Fruit fly (Drosophila melanogaster) whole organism, embryonic: Measurements from ENCODE around the gene RpL10Ab.

Source experiments
- Ada2b ChIP-seq: fragments of 200-800 bp; sonication (Bioruptor generic); IDR thresholded peaks from 2 replicates; pipeline ENCODE4 v1.3.6; 2022; ENCODE audit warnings: missing biosample characterization, missing genetic modification characterization
- Atf-2 ChIP-seq: fragments of 200-800 bp; sonication (Bioruptor generic); optimal IDR thresholded peaks from 2 replicates; lab custom pipeline; 2016; ENCODE audit warnings: missing biosample characterization, missing genetic modification characterization
- B-H1 ChIP-seq: fragments of 200-800 bp; sonication (Bioruptor generic); IDR thresholded peaks from 3 replicates; pipeline ENCODE4 v1.3.6; 2022; ENCODE audit warnings: missing biosample characterization, missing genetic modification characterization
- C15 ChIP-seq: fragments of 200-800 bp; sonication (Bioruptor generic); IDR thresholded peaks from 3 replicates; pipeline ENCODE4 v1.3.6; 2022; ENCODE audit warnings: missing biosample characterization, missing genetic modification characterization
- CG11247 ChIP-seq: fragments of 200-800 bp; sonication (Bioruptor generic); IDR thresholded peaks from 2 replicates; pipeline ENCODE4 v1.3.6; 2022; ENCODE audit warnings: missing biosample characterization, missing genetic modification characterization
- CG11695 ChIP-seq: fragments of 200-800 bp; sonication (Bioruptor generic); IDR thresholded peaks from 3 replicates; pipeline ENCODE4 v1.3.6; 2022; ENCODE audit warnings: missing biosample characterization, missing genetic modification characterization
- CG12659 ChIP-seq: fragments of 200-800 bp; sonication (Bioruptor generic); optimal IDR thresholded peaks from 3 replicates; lab custom pipeline; 2017; ENCODE audit warnings: mild to moderate bottlenecking, missing biosample characterization, missing genetic modification reagents, missing genetic modification characterization
- CG13775 ChIP-seq: fragments of 200-800 bp; sonication (Bioruptor generic); optimal IDR thresholded peaks from 3 replicates; lab custom pipeline; 2017; ENCODE audit warnings: missing biosample characterization, mild to moderate bottlenecking, missing genetic modification characterization
- CG15011 ChIP-seq: fragments of 200-800 bp; sonication (Bioruptor generic); optimal IDR thresholded peaks from 3 replicates; lab custom pipeline; 2018; ENCODE audit warnings: missing biosample characterization, mild to moderate bottlenecking, missing genetic modification characterization
- CG18476 ChIP-seq: fragments of 200-800 bp; sonication (Bioruptor generic); optimal IDR thresholded peaks from 2 replicates; lab custom pipeline; 2016; ENCODE audit warnings: missing biosample characterization, mild to moderate bottlenecking, missing genetic modification characterization
- CG18619 ChIP-seq: fragments of 200-800 bp; sonication (Bioruptor generic); optimal IDR thresholded peaks from 3 replicates; lab custom pipeline; 2017; ENCODE audit warnings: missing biosample characterization, mild to moderate bottlenecking, missing genetic modification characterization
- CG3281 ChIP-seq: fragments of 200-800 bp; sonication (Bioruptor generic); optimal IDR thresholded peaks from 3 replicates; lab custom pipeline; 2017; ENCODE audit warnings: missing biosample characterization, mild to moderate bottlenecking, missing genetic modification characterization
- CG4328 ChIP-seq: fragments of 200-800 bp; sonication (Bioruptor generic); optimal IDR thresholded peaks from 3 replicates; lab custom pipeline; 2017; ENCODE audit warnings: missing biosample characterization, missing genetic modification reagents, missing genetic modification characterization
- CG4820 ChIP-seq: fragments of 200-800 bp; sonication (Bioruptor generic); optimal IDR thresholded peaks from 3 replicates; lab custom pipeline; 2016; ENCODE audit warnings: missing biosample characterization, missing genetic modification characterization
- CG5245 ChIP-seq: fragments of 200-800 bp; sonication (Bioruptor generic); optimal IDR thresholded peaks from 3 replicates; lab custom pipeline; 2016; ENCODE audit warnings: missing biosample characterization, missing genetic modification characterization
- CG6689 ChIP-seq: fragments of 200-800 bp; sonication (Bioruptor generic); IDR thresholded peaks from 2 replicates; pipeline ENCODE4 v1.3.6; 2022; ENCODE audit warnings: missing biosample characterization, missing genetic modification characterization
- CG9727 ChIP-seq: fragments of 200-800 bp; sonication (Bioruptor generic); optimal IDR thresholded peaks from 3 replicates; lab custom pipeline; 2017; ENCODE audit warnings: missing biosample characterization, mild to moderate bottlenecking, missing genetic modification characterization
- CG9817 ChIP-seq: fragments of 200-800 bp; sonication (Bioruptor generic); optimal IDR thresholded peaks from 2 replicates; lab custom pipeline; 2018; ENCODE audit warnings: missing biosample characterization, mild to moderate bottlenecking, missing genetic modification characterization, moderate library complexity
- CoRest ChIP-seq: fragments of 200-800 bp; sonication (Bioruptor generic); optimal IDR thresholded peaks from 3 replicates; lab custom pipeline; 2018; ENCODE audit warnings: missing biosample characterization, mild to moderate bottlenecking, missing genetic modification characterization, moderate library complexity
- Dip3 ChIP-seq: fragments of 200-800 bp; sonication (Bioruptor generic); optimal IDR thresholded peaks from 3 replicates; lab custom pipeline; 2016; ENCODE audit warnings: missing biosample characterization, missing genetic modification characterization
- ERR ChIP-seq: fragments of 200-800 bp; sonication (Bioruptor generic); optimal IDR thresholded peaks from 2 replicates; lab custom pipeline; 2016; ENCODE audit warnings: missing biosample characterization, missing genetic modification characterization
- GATAe ChIP-seq: fragments of 200-800 bp; sonication (Bioruptor generic); conservative IDR thresholded peaks from 2 replicates; pipeline ENCODE4 v1.3.6; 2022; ENCODE audit warnings: missing biosample characterization, missing genetic modification characterization
- H2.0 ChIP-seq: fragments of 200-800 bp; sonication (Bioruptor generic); IDR thresholded peaks from 2 replicates; pipeline ENCODE4 v1.3.6; 2022; ENCODE audit warnings: missing biosample characterization, missing genetic modification characterization
- HLH3B ChIP-seq: fragments of 200-800 bp; sonication (Bioruptor generic); IDR thresholded peaks from 2 replicates; pipeline ENCODE4 v1.3.6; 2022; ENCODE audit warnings: missing biosample characterization, missing genetic modification characterization
- HLH4C ChIP-seq: fragments of 200-800 bp; sonication (Bioruptor generic); IDR thresholded peaks from 3 replicates; pipeline ENCODE4 v1.3.6; 2022; ENCODE audit warnings: missing biosample characterization, missing genetic modification characterization; ENCODE audit not compliant: partially characterized antibody
- HLH54F ChIP-seq: fragments of 200-800 bp; sonication (Bioruptor generic); optimal IDR thresholded peaks from 3 replicates; lab custom pipeline; 2016; ENCODE audit warnings: missing biosample characterization, missing genetic modification characterization
- HmgZ ChIP-seq: fragments of 200-800 bp; sonication (Bioruptor generic); optimal IDR thresholded peaks from 2 replicates; lab custom pipeline; 2018; ENCODE audit warnings: missing biosample characterization, mild to moderate bottlenecking, missing genetic modification characterization
- Med ChIP-seq: fragments of 200-800 bp; sonication (Bioruptor generic); peaks from one replicate; lab custom pipeline; 2016; ENCODE audit warnings: missing biosample characterization, missing genetic modification characterization, mild to moderate bottlenecking, inconsistent platforms, moderate library complexity
- Rfx ChIP-seq: fragments of 200-800 bp; sonication (Bioruptor generic); IDR thresholded peaks from 2 replicates; pipeline ENCODE4 v1.3.6; 2022; ENCODE audit warnings: missing biosample characterization, missing genetic modification characterization
- Sry-δ ChIP-seq: fragments of 200-800 bp; sonication (Bioruptor generic); optimal IDR thresholded peaks from 2 replicates; lab custom pipeline; 2016; ENCODE audit warnings: missing biosample characterization, missing genetic modification characterization
- Vsx1 ChIP-seq: fragments of 200-800 bp; sonication (Bioruptor generic); optimal IDR thresholded peaks from 2 replicates; lab custom pipeline; 2017; ENCODE audit warnings: missing biosample characterization, mild to moderate bottlenecking, missing genetic modification characterization, missing genetic modification reagents
- bbx ChIP-seq: fragments of 200-800 bp; sonication (Bioruptor generic); IDR thresholded peaks from 2 replicates; pipeline ENCODE4 v1.3.6; 2022; ENCODE audit warnings: missing biosample characterization, missing genetic modification characterization; ENCODE audit not compliant: partially characterized antibody
- dpn ChIP-seq, 2 experiments: fragments of 200-800 bp; sonication (Bioruptor generic); optimal IDR thresholded peaks; 3 replicates each; lab custom pipeline; 2016; ENCODE audit warnings: missing biosample characterization in 2 of 2, missing genetic modification characterization in 2 of 2
- fd96Cb ChIP-seq: fragments of 200-800 bp; sonication (Bioruptor generic); optimal IDR thresholded peaks from 2 replicates; lab custom pipeline; 2018; ENCODE audit warnings: missing biosample characterization, mild to moderate bottlenecking, missing genetic modification characterization, moderate library complexity
- grau ChIP-seq: fragments of 200-800 bp; optimal IDR thresholded peaks from 3 replicates; lab custom pipeline; 2019; ENCODE audit warnings: missing biosample characterization, mild to moderate bottlenecking, missing genetic modification characterization, moderate library complexity
- hkb ChIP-seq, 2 experiments: fragments of 200-800 bp in 1 of 2; fragments of >200 bp in 1 of 2; sonication (Bioruptor generic) in 1 of 2; IDR thresholded peaks in 1 of 2; optimal IDR thresholded peaks in 1 of 2; 2 replicates each; pipeline versions ENCODE4 v1.3.6 to Lab custom; 2017 to 2022; ENCODE audit warnings: missing biosample characterization in 1 of 2, missing genetic modification characterization in 1 of 2
- nmo ChIP-seq: fragments of 200-800 bp; sonication (Bioruptor generic); optimal IDR thresholded peaks from 2 replicates; lab custom pipeline; 2018; ENCODE audit warnings: missing biosample characterization, mild to moderate bottlenecking, missing genetic modification characterization, moderate library complexity
- phol ChIP-seq: fragments of 200-800 bp; sonication (Bioruptor generic); optimal IDR thresholded peaks from 3 replicates; lab custom pipeline; 2018; ENCODE audit warnings: missing biosample characterization, mild to moderate bottlenecking, missing genetic modification characterization, moderate library complexity
- prd ChIP-seq, 3 experiments: fragments of >200 bp in 2 of 3; fragments of 200-800 bp in 1 of 3; sonication (Bioruptor generic) in 1 of 3; optimal IDR thresholded peaks in 2 of 3; IDR thresholded peaks in 1 of 3; 2 replicates in 2 of 3; 3 replicates in 1 of 3; pipeline versions ENCODE4 v1.3.6 to Lab custom; 2017 to 2022; ENCODE audit warnings: missing biosample characterization in 1 of 3, missing genetic modification characterization in 1 of 3
- tgo ChIP-seq: fragments of 200-800 bp; sonication (Bioruptor generic); IDR thresholded peaks from 3 replicates; pipeline ENCODE4 v1.3.6; 2022; ENCODE audit warnings: missing biosample characterization, missing genetic modification characterization
- wek ChIP-seq: fragments of 200-800 bp; sonication (Bioruptor generic); optimal IDR thresholded peaks from 3 replicates; lab custom pipeline; 2018; ENCODE audit warnings: missing biosample characterization, mild to moderate bottlenecking, missing genetic modification characterization, moderate library complexity

RpL10Ab gene

DNA sequence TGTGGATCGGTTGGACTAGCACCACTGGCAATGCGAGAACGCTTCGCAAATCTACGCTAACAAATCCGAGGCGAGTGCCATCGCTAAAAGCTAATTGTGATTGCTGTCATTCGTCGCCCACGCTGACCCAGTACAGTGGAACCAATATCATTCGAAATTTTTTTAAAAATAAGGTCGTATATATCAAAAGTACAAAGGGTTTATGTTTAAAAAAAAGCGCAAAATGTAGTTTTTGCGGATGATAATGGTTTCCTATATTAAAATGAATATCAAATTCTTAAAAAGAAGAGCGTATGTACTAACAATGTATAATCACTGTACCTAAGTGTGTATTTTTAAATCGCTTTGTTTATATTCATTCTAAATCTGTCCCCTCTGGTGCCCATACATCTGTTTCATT, 37.4 kb upstream of the RpL10Ab start (continued):
- peak; percentile 4 for TF ChIP-seq CG15011 (GFP tag; lab: Kevin White, UChicago)
- peak; percentile 32 for TF ChIP-seq CG3281 (GFP tag; lab: Kevin White, UChicago)
- TF ChIP-seq Atf-2 (GFP tag; lab: Kevin White, UChicago), result no peak
- peak; percentile 31; the same call in 2 of the 3 replicates for TF ChIP-seq B-H1
- peak; percentile 57 for TF ChIP-seq HLH3B
- peak; percentile 33 for TF ChIP-seq phol (tag; lab: Kevin White, UChicago)
- TF ChIP-seq ERR (GFP tag; lab: Kevin White, UChicago), result no peak
- peak; percentile 14 for TF ChIP-seq Sry-δ (GFP tag; lab: Kevin White, UChicago)
- TF ChIP-seq grau (tag; lab: Kevin White, UChicago), result peak; percentile 82
- TF ChIP-seq H2.0 (GFP tag; lab: Robert Waterston, UW), result peak; percentile 20; the same call in 1 of the 2 replicates
- peak; percentile 60 for TF ChIP-seq CG6689 (GFP tag; lab: Robert Waterston, UW)
- TF ChIP-seq Rfx (GFP tag; lab: Robert Waterston, UW), result peak; percentile 79
- TF ChIP-seq CG12659 (GFP tag; lab: Kevin White, UChicago), result peak; percentile 45
- TF ChIP-seq hkb (optimal IDR thresholded peaks at IDR 0.05; lab: Kevin White, UChicago), result no peak
- peak; percentile 71 for TF ChIP-seq hkb (GFP tag; IDR thresholded peaks at IDR 0.05; lab: Robert Waterston, UW)
- peak; percentile 3 for TF ChIP-seq CG9727 (GFP tag; lab: Kevin White, UChicago)
- TF ChIP-seq CG5245, result peak; percentile 8
- TF ChIP-seq CG11247, result 0 out of 2 replicates have a peak, but pooled peaks have one; percentile 46
- TF ChIP-seq C15 (GFP tag; lab: Robert Waterston, UW), result no peak
- TF ChIP-seq CG11695 (GFP tag; lab: Robert Waterston, UW), result peak; percentile 40; the same call in 1 of the 3 replicates
- peak; percentile 5 for TF ChIP-seq CG4820 (GFP tag; lab: Kevin White, UChicago)
- peak; percentile 59 for TF ChIP-seq CoRest (tag; lab: Kevin White, UChicago)
- TF ChIP-seq bbx, result no peak
- peak; percentile 18 for TF ChIP-seq Dip3 (GFP tag; lab: Kevin White, UChicago)
- TF ChIP-seq prd (optimal IDR thresholded peaks at IDR 0.05; lab: Kevin White, UChicago), result no peak
- TF ChIP-seq prd (GFP tag; IDR thresholded peaks at IDR 0.05; lab: Robert Waterston, UW), result peak; percentile 54; the same call in 2 of the 3 replicates
- TF ChIP-seq CG13775 (GFP tag; lab: Kevin White, UChicago), result no peak
- peak; percentile 33 for TF ChIP-seq HmgZ (tag; lab: Kevin White, UChicago)
- peak; percentile 10 for TF ChIP-seq CG18476 (GFP tag; lab: Kevin White, UChicago)
- peak; percentile 24 for TF ChIP-seq nmo (GFP tag; lab: Kevin White, UChicago)
- TF ChIP-seq fd96Cb (tag; lab: Kevin White, UChicago), result peak; percentile 25
- TF ChIP-seq HLH4C (GFP tag; lab: Robert Waterston, UW), result no peak
- peak; percentile 71 for TF ChIP-seq Med (GFP tag; lab: Kevin White, UChicago)
- TF ChIP-seq CG4328 (GFP tag; lab: Kevin White, UChicago), result peak; percentile 3
- no peak for TF ChIP-seq HLH54F (GFP tag; lab: Kevin White, UChicago)
- TF ChIP-seq tgo (GFP tag; lab: Robert Waterston, UW), result peak; percentile 67; the same call in 2 of the 3 replicates
- TF ChIP-seq GATAe, result no peak
- peak in 1 of 2 experiments; percentile 23 for TF ChIP-seq dpn (GFP tag; optimal IDR thresholded peaks at IDR 0.05; lab: Kevin White, UChicago)
- no peak for TF ChIP-seq Vsx1 (GFP tag; lab: Kevin White, UChicago)
- TF ChIP-seq CG18619, result peak; percentile 19
- peak; percentile 63 for TF ChIP-seq Ada2b
- peak; percentile 58 for TF ChIP-seq CG9817 (tag; lab: Kevin White, UChicago)
- TF ChIP-seq wek, result no peak
